Worm (Caenorhabditis elegans) whole organism, late embryonic: ENCODE measurements around the gene mrpl-53.

Experiments
- ceh-22 ChIP-seq: sonication (generic microtip); optimal IDR thresholded peaks from 2 replicates; lab custom pipeline; 2017; ENCODE audit warnings: missing biosample characterization, missing genetic modification characterization
- ceh-34 ChIP-seq: sonication (generic microtip); optimal IDR thresholded peaks from 2 replicates; lab custom pipeline; 2016; ENCODE audit warnings: mild to moderate bottlenecking, missing genetic modification characterization, missing compliant biosample characterization
- elt-4 ChIP-seq: sonication (generic microtip); optimal IDR thresholded peaks from 2 replicates; lab custom pipeline; 2016; ENCODE audit warnings: missing genetic modification characterization, missing compliant biosample characterization
- fkh-10 ChIP-seq: fragments of 150-350 bp; optimal IDR thresholded peaks from 2 replicates; lab custom pipeline; 2014; ENCODE audit warnings: missing biosample characterization, missing genetic modification reagents, missing genetic modification characterization
- hlh-30 ChIP-seq: sonication (generic microtip); optimal IDR thresholded peaks from 2 replicates; lab custom pipeline; 2017; ENCODE audit warnings: antibody characterized with exemption, missing genetic modification characterization, missing compliant biosample characterization; ENCODE audit not compliant: insufficient read depth
- nhr-11 ChIP-seq: fragments of 150-350 bp; optimal IDR thresholded peaks from 2 replicates; lab custom pipeline; 2014; ENCODE audit warnings: missing biosample characterization, missing genetic modification characterization
- unc-55 ChIP-seq: sonication (generic microtip); optimal IDR thresholded peaks from 2 replicates; lab custom pipeline; 2017; ENCODE audit warnings: missing biosample characterization, missing genetic modification reagents, missing genetic modification characterization

ce11 chrII:9559929-9560328 lies 37.5 kb upstream of the mrpl-53 start, which contains the start of gene F35H8.4:
- TF ChIP-seq ceh-22 (no peak), nhr-11 (tag; lab: Kevin White, UChicago) (no peak), ceh-34 (tag; lab: Kevin White, UChicago) (no peak), elt-4 (no peak), hlh-30 (tag; lab: Kevin White, UChicago) (no peak), unc-55 (GFP tag; lab: Kevin White, UChicago) (no peak), fkh-10 (GFP tag; lab: Kevin White, UChicago) (no peak)
